Fruit fly (Drosophila melanogaster) whole organism, embryonic: ENCODE data around the gene Vlet.

Source experiments
- CG1024 ChIP-seq: fragments of 200-800 bp; sonication (Bioruptor generic); IDR thresholded peaks from 2 replicates; pipeline ENCODE4 v1.3.6; 2022; ENCODE audit warnings: missing biosample characterization, missing genetic modification characterization
- CG10321 ChIP-seq: fragments of 200-800 bp; sonication (Bioruptor generic); IDR thresholded peaks from 2 replicates; pipeline ENCODE4 v1.3.6; 2022; ENCODE audit warnings: missing biosample characterization, missing genetic modification characterization
- CG10462 ChIP-seq: fragments of 200-800 bp; sonication (Bioruptor generic); optimal IDR thresholded peaks from 2 replicates; lab custom pipeline; 2016; ENCODE audit warnings: missing biosample characterization, missing genetic modification characterization
- CG12104 ChIP-seq: fragments of 200-800 bp; sonication (Bioruptor generic); optimal IDR thresholded peaks from 3 replicates; lab custom pipeline; 2016; ENCODE audit warnings: missing biosample characterization, missing genetic modification characterization
- CG12219 ChIP-seq: fragments of 200-800 bp; sonication (Bioruptor generic); optimal IDR thresholded peaks from 3 replicates; lab custom pipeline; 2018; ENCODE audit warnings: missing biosample characterization, mild to moderate bottlenecking, missing genetic modification characterization
- CG13287 ChIP-seq: fragments of 200-800 bp; sonication (Bioruptor generic); IDR thresholded peaks from 2 replicates; pipeline ENCODE4 v1.3.6; 2022; ENCODE audit warnings: missing biosample characterization, missing genetic modification characterization; ENCODE audit not compliant: partially characterized antibody
- CG13894 ChIP-seq: fragments of 200-800 bp; sonication (Bioruptor generic); optimal IDR thresholded peaks from 3 replicates; lab custom pipeline; 2018; ENCODE audit warnings: missing biosample characterization, mild to moderate bottlenecking, missing genetic modification characterization, moderate library complexity
- CG1602 ChIP-seq: fragments of 200-800 bp; sonication (Bioruptor generic); optimal IDR thresholded peaks from 3 replicates; lab custom pipeline; 2016; ENCODE audit warnings: missing biosample characterization, missing genetic modification characterization
- CG18619 ChIP-seq: fragments of 200-800 bp; sonication (Bioruptor generic); optimal IDR thresholded peaks from 3 replicates; lab custom pipeline; 2017; ENCODE audit warnings: missing biosample characterization, mild to moderate bottlenecking, missing genetic modification characterization
- CG31224 ChIP-seq: fragments of 200-800 bp; sonication (Bioruptor generic); IDR thresholded peaks from 2 replicates; pipeline ENCODE4 v1.3.6; 2022; ENCODE audit warnings: missing biosample characterization, missing genetic modification characterization
- CG3281 ChIP-seq: fragments of 200-800 bp; sonication (Bioruptor generic); optimal IDR thresholded peaks from 3 replicates; lab custom pipeline; 2017; ENCODE audit warnings: missing biosample characterization, mild to moderate bottlenecking, missing genetic modification characterization
- CG33557 ChIP-seq: fragments of 200-800 bp; sonication (Bioruptor generic); optimal IDR thresholded peaks from 2 replicates; lab custom pipeline; 2019; ENCODE audit warnings: missing biosample characterization, mild to moderate bottlenecking, missing genetic modification characterization, moderate library complexity
- CG34376 ChIP-seq: fragments of 200-800 bp; sonication (Bioruptor generic); optimal IDR thresholded peaks from 2 replicates; lab custom pipeline; 2018; ENCODE audit warnings: missing biosample characterization, mild to moderate bottlenecking, missing genetic modification characterization
- CG4730 ChIP-seq: fragments of 200-800 bp; sonication (Bioruptor generic); IDR thresholded peaks from 2 replicates; pipeline ENCODE4 v1.3.6; 2022; ENCODE audit warnings: missing biosample characterization, missing genetic modification characterization
- CG7372 ChIP-seq: fragments of 200-800 bp; sonication (Bioruptor generic); IDR thresholded peaks from 2 replicates; pipeline ENCODE4 v1.3.6; 2022; ENCODE audit warnings: missing biosample characterization, missing genetic modification characterization
- CG7928 ChIP-seq: fragments of 200-800 bp; sonication (Bioruptor generic); optimal IDR thresholded peaks from 2 replicates; lab custom pipeline; 2017; ENCODE audit warnings: missing biosample characterization, mild to moderate bottlenecking, missing genetic modification characterization
- CG8089 ChIP-seq: fragments of 200-800 bp; sonication (Bioruptor generic); optimal IDR thresholded peaks from 3 replicates; lab custom pipeline; 2016; ENCODE audit warnings: missing biosample characterization, missing genetic modification characterization
- CG8281 ChIP-seq: fragments of 200-800 bp; sonication (Bioruptor generic); optimal IDR thresholded peaks from 2 replicates; lab custom pipeline; 2018; ENCODE audit warnings: missing biosample characterization, mild to moderate bottlenecking, missing genetic modification characterization, moderate library complexity
- CHES-1-like ChIP-seq: fragments of 200-800 bp; sonication (Bioruptor generic); optimal IDR thresholded peaks from 2 replicates; lab custom pipeline; 2016; ENCODE audit warnings: missing biosample characterization, missing genetic modification characterization
- Dp ChIP-seq: fragments of 200-800 bp; sonication (Bioruptor generic); optimal IDR thresholded peaks from 2 replicates; lab custom pipeline; 2018; ENCODE audit warnings: missing biosample characterization, mild to moderate bottlenecking, missing genetic modification characterization, moderate library complexity
- Dref ChIP-seq: fragments of 200-800 bp; sonication (Bioruptor generic); IDR thresholded peaks from 2 replicates; pipeline ENCODE4 v1.3.6; 2022; ENCODE audit warnings: missing biosample characterization, missing genetic modification characterization
- ERR ChIP-seq: fragments of 200-800 bp; sonication (Bioruptor generic); optimal IDR thresholded peaks from 2 replicates; lab custom pipeline; 2016; ENCODE audit warnings: missing biosample characterization, missing genetic modification characterization
- Elba2 ChIP-seq: fragments of 200-800 bp; sonication (Bioruptor generic); optimal IDR thresholded peaks from 3 replicates; lab custom pipeline; 2016; ENCODE audit warnings: missing biosample characterization, missing genetic modification characterization
- HLH54F ChIP-seq: fragments of 200-800 bp; sonication (Bioruptor generic); optimal IDR thresholded peaks from 3 replicates; lab custom pipeline; 2016; ENCODE audit warnings: missing biosample characterization, missing genetic modification characterization
- Hr3 ChIP-seq: fragments of 200-800 bp; sonication (Bioruptor generic); optimal IDR thresholded peaks from 3 replicates; lab custom pipeline; 2016; ENCODE audit warnings: missing biosample characterization, missing genetic modification characterization
- Lpt ChIP-seq: fragments of >200 bp; optimal IDR thresholded peaks from 2 replicates; lab custom pipeline; 2018; ENCODE audit warnings: missing biosample characterization, missing genetic modification characterization
- Med ChIP-seq: fragments of 200-800 bp; sonication (Bioruptor generic); peaks from one replicate; lab custom pipeline; 2016; ENCODE audit warnings: missing biosample characterization, missing genetic modification characterization, mild to moderate bottlenecking, inconsistent platforms, moderate library complexity
- PHDP ChIP-seq: fragments of 200-800 bp; sonication (Bioruptor generic); optimal IDR thresholded peaks from 3 replicates; lab custom pipeline; 2018; ENCODE audit warnings: missing biosample characterization, mild to moderate bottlenecking, missing genetic modification characterization, moderate library complexity
- Xbp1 ChIP-seq: fragments of 200-800 bp; sonication (Bioruptor generic); optimal IDR thresholded peaks from 3 replicates; lab custom pipeline; 2016; ENCODE audit warnings: missing biosample characterization, mild to moderate bottlenecking, missing genetic modification characterization
- bab2 ChIP-seq: fragments of 200-800 bp; sonication (Bioruptor generic); optimal IDR thresholded peaks from 2 replicates; lab custom pipeline; 2016; ENCODE audit warnings: missing biosample characterization, missing genetic modification characterization
- br ChIP-seq: fragments of >200 bp; optimal IDR thresholded peaks from 2 replicates; lab custom pipeline; 2017
- dati ChIP-seq: fragments of 200-800 bp; sonication (Bioruptor generic); IDR thresholded peaks from 2 replicates; pipeline ENCODE4 v1.3.6; 2022; ENCODE audit warnings: missing biosample characterization, missing genetic modification characterization
- gce ChIP-seq: fragments of 200-800 bp; sonication (Bioruptor generic); IDR thresholded peaks from 3 replicates; pipeline ENCODE4 v1.3.6; 2022; ENCODE audit warnings: missing biosample characterization, missing genetic modification characterization
- gcm ChIP-seq: fragments of 200-800 bp; sonication (Bioruptor generic); optimal IDR thresholded peaks from 2 replicates; lab custom pipeline; 2019; ENCODE audit warnings: missing biosample characterization, mild to moderate bottlenecking, missing genetic modification characterization, moderate library complexity
- grn ChIP-seq: fragments of 200-800 bp; sonication (Bioruptor generic); optimal IDR thresholded peaks from 3 replicates; lab custom pipeline; 2017; ENCODE audit warnings: missing biosample characterization, missing genetic modification characterization
- gsb ChIP-seq: fragments of 200-800 bp; sonication (Bioruptor generic); IDR thresholded peaks from 2 replicates; pipeline ENCODE4 v1.3.6; 2022; ENCODE audit warnings: missing biosample characterization, missing genetic modification characterization
- her ChIP-seq: fragments of 200-800 bp; sonication (Bioruptor generic); optimal IDR thresholded peaks from 2 replicates; lab custom pipeline; 2016; ENCODE audit warnings: missing biosample characterization, missing genetic modification characterization
- nmo ChIP-seq: fragments of 200-800 bp; sonication (Bioruptor generic); optimal IDR thresholded peaks from 2 replicates; lab custom pipeline; 2018; ENCODE audit warnings: missing biosample characterization, mild to moderate bottlenecking, missing genetic modification characterization, moderate library complexity
- phol ChIP-seq: fragments of 200-800 bp; sonication (Bioruptor generic); optimal IDR thresholded peaks from 3 replicates; lab custom pipeline; 2018; ENCODE audit warnings: missing biosample characterization, mild to moderate bottlenecking, missing genetic modification characterization, moderate library complexity
- pnt ChIP-seq: fragments of 200-800 bp; sonication (Bioruptor generic); optimal IDR thresholded peaks from 3 replicates; lab custom pipeline; 2016; ENCODE audit warnings: missing biosample characterization, missing genetic modification characterization
- sd ChIP-seq: fragments of 200-800 bp; sonication (Bioruptor generic); optimal IDR thresholded peaks from 3 replicates; lab custom pipeline; 2018; ENCODE audit warnings: missing biosample characterization, mild to moderate bottlenecking, missing genetic modification characterization, moderate library complexity
- slou ChIP-seq: fragments of 200-800 bp; sonication (Bioruptor generic); optimal IDR thresholded peaks from 3 replicates; lab custom pipeline; 2016; ENCODE audit warnings: missing biosample characterization, missing genetic modification characterization
- slp2 ChIP-seq: fragments of 200-800 bp; sonication (Bioruptor generic); optimal IDR thresholded peaks from 2 replicates; lab custom pipeline; 2016; ENCODE audit warnings: missing biosample characterization, missing genetic modification characterization
- stc ChIP-seq: fragments of 200-800 bp; sonication (Bioruptor generic); IDR thresholded peaks from 2 replicates; pipeline ENCODE4 v1.3.6; 2022; ENCODE audit warnings: missing biosample characterization, missing genetic modification characterization
- tll ChIP-seq, 2 experiments: fragments of 200-800 bp in 1 of 2; fragments of >200 bp in 1 of 2; sonication (Bioruptor generic) in 1 of 2; optimal IDR thresholded peaks; 2 replicates each; lab custom pipeline; 2017 to 2019; ENCODE audit warnings: missing biosample characterization in 2 of 2, missing genetic modification characterization in 2 of 2, mild to moderate bottlenecking in 1 of 2, moderate library complexity in 1 of 2
- tx ChIP-seq: fragments of 200-800 bp; sonication (Bioruptor generic); optimal IDR thresholded peaks from 2 replicates; lab custom pipeline; 2016; ENCODE audit warnings: missing biosample characterization, missing genetic modification characterization
- usp ChIP-seq: fragments of >200 bp; optimal IDR thresholded peaks from 2 replicates; lab custom pipeline; 2017; ENCODE audit warnings: missing biosample characterization, missing genetic modification characterization
- z ChIP-seq: fragments of 200-800 bp; sonication (Bioruptor generic); IDR thresholded peaks from 3 replicates; pipeline ENCODE4 v1.3.6; 2022; ENCODE audit warnings: missing biosample characterization, missing genetic modification characterization
- zfh2 ChIP-seq: fragments of 200-800 bp; sonication (Bioruptor generic); optimal IDR thresholded peaks from 2 replicates; lab custom pipeline; 2016; ENCODE audit warnings: missing biosample characterization, missing genetic modification characterization

The Vlet gene

DNA sequence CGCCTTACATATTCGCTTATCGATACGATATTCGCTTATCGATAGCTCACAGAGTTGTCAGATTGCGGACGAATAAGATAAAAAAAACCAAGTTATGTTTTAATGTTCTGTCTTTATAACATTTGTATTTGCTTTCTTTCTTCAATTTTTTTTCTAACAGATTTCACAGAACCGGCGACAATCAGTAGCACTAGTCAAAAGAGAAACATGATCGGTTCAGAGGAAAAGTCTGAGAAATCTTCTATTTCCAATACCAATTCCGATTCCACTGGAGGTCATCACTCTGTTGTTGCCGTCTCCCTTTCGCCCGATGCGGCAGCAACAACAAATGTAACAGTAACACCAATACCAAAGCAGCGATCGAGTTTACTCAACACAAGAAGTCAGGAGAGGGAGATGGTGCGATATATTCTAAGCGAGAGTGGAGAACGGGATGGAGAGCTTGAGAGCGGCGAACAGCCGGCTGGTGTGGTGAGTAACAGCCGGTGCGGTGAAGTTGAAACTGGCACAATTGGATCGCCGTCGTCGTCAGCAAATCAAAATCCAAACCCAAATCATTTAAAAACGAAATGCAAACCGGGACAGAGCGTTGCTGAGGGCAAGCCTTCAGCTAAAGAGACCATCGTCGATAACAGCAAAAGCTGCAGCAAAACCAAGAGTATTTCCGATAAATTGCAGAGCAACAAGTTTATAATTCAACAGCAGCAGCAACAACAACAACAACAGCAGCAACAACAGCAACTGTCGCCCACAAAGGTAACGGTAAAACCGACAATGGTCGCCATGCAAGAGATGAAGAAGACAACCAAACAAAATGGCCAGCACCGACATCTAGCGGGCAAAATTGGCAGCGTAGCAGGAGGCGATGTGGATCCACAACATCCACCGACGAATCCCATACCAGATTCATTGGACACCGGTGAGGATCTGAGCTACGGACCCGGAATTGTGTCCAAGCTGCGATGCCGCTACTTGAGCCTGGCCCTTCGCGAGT is 3.5 kb upstream of the Vlet start (continued):
- TF ChIP-seq CG33557 (GFP tag; lab: Kevin White, UChicago) (peak; percentile 18), CG18619 (GFP tag; lab: Kevin White, UChicago) (peak; percentile 41), gce (GFP tag; lab: Robert Waterston, UW) (0 out of 3 replicates have a peak, but pooled peaks have one; percentile 21), ERR (GFP tag; lab: Kevin White, UChicago) (peak; percentile 82), Dp (GFP tag; lab: Kevin White, UChicago) (peak; percentile 86), sd (tag; lab: Kevin White, UChicago) (peak; percentile 60), bab2 (GFP tag; lab: Kevin White, UChicago) (peak; percentile 69), CG34376 (GFP tag; lab: Kevin White, UChicago) (peak; percentile 87), slp2 (GFP tag; lab: Kevin White, UChicago) (peak; percentile 18), nmo (GFP tag; lab: Kevin White, UChicago) (peak; percentile 67), HLH54F (GFP tag; lab: Kevin White, UChicago) (peak; percentile 70), her (peak; percentile 55), gcm (peak; percentile 39), z (GFP tag; lab: Robert Waterston, UW) (peak; percentile 65; the same call in 2 of the 3 replicates), CG13287 (peak; percentile 75), Xbp1 (peak; percentile 73), gsb (no peak), Elba2 (GFP tag; lab: Kevin White, UChicago) (peak; percentile 17), CG1024 (GFP tag; lab: Robert Waterston, UW) (no peak), PHDP (peak; percentile 63), Hr3 (peak; percentile 41), dati (GFP tag; lab: Robert Waterston, UW) (no peak), CG10321 (peak; percentile 85), zfh2 (GFP tag; lab: Kevin White, UChicago) (peak; percentile 79), tx (peak; percentile 71), usp (GFP tag; lab: Kevin White, UChicago) (no peak), CG12104 (GFP tag; lab: Kevin White, UChicago) (peak; percentile 50), grn (GFP tag; lab: Kevin White, UChicago) (peak; percentile 65), CG10462 (GFP tag; lab: Kevin White, UChicago) (peak; percentile 49), CG31224 (no peak), phol (tag; lab: Kevin White, UChicago) (peak; percentile 60), CG12219 (GFP tag; lab: Kevin White, UChicago) (no peak), Lpt (GFP tag; lab: Kevin White, UChicago) (no peak), CG1602 (GFP tag; lab: Kevin White, UChicago) (peak; percentile 37), stc (GFP tag; lab: Robert Waterston, UW) (0 out of 2 replicates have a peak, but pooled peaks have one; percentile 6), Dref (peak; percentile 69), CHES-1-like (GFP tag; lab: Kevin White, UChicago) (peak; percentile 69), CG8281 (tag; lab: Kevin White, UChicago) (peak; percentile 25), CG7372 (GFP tag; lab: Robert Waterston, UW) (peak; percentile 44; the same call in 1 of the 2 replicates), Med (peak; percentile 93), tll (GFP tag; optimal IDR thresholded peaks at IDR 0.05; lab: Kevin White, UChicago) (peak in 1 of 2 experiments; percentile 84), CG7928 (GFP tag; lab: Kevin White, UChicago) (peak; percentile 32), CG3281 (GFP tag; lab: Kevin White, UChicago) (peak; percentile 71), CG8089 (GFP tag; lab: Kevin White, UChicago) (peak; percentile 6), CG4730 (no peak), pnt (peak; percentile 59), br (no peak), slou (GFP tag; lab: Kevin White, UChicago) (peak; percentile 13), CG13894 (tag; lab: Kevin White, UChicago) (peak; percentile 70)
